Worm (Caenorhabditis elegans) whole organism, young adult: Measurements from ENCODE around the gene C30G7.5.

Experiments used
- chd-7 ChIP-seq: sonication (generic microtip); optimal IDR thresholded peaks from 2 replicates; lab custom pipeline; 2016; ENCODE audit warnings: mild to moderate bottlenecking, missing genetic modification characterization, moderate library complexity, missing compliant biosample characterization
- lag-1 ChIP-seq: fragments of 200-800 bp; sonication (Bioruptor generic); IDR thresholded peaks from 2 replicates; pipeline ENCODE4 v1.3.6; 2022; ENCODE audit warnings: missing genetic modification reagents, missing genetic modification characterization, missing compliant biosample characterization
- nhr-120 ChIP-seq: fragments of 200-800 bp; sonication (Bioruptor generic); IDR thresholded peaks from 2 replicates; pipeline ENCODE4 v1.3.6; 2022; ENCODE audit warnings: missing genetic modification characterization, missing compliant biosample characterization
- nhr-80 ChIP-seq: sonication (generic microtip); optimal IDR thresholded peaks from 2 replicates; lab custom pipeline; 2016; ENCODE audit warnings: missing genetic modification characterization, missing compliant biosample characterization
- somi-1 ChIP-seq: fragments of 200-800 bp; sonication (Bioruptor generic); optimal IDR thresholded peaks from 2 replicates; lab custom pipeline; 2018; ENCODE audit warnings: mild to moderate bottlenecking, missing genetic modification characterization, missing compliant biosample characterization
- unc-62 ChIP-seq: fragments of 150-350 bp; optimal IDR thresholded peaks from 2 replicates; lab custom pipeline; 2014; ENCODE audit warnings: missing biosample characterization, missing genetic modification reagents, missing genetic modification characterization

- TF ChIP-seq lag-1 (GFP tag; lab: Robert Waterston, UW), result no peak
- peak; percentile 22 for TF ChIP-seq nhr-80 (tag; lab: Kevin White, UChicago)
- no peak for TF ChIP-seq somi-1 (GFP tag; lab: Kevin White, UChicago)
- TF ChIP-seq chd-7 (tag; lab: Kevin White, UChicago), result no peak
- TF ChIP-seq nhr-120 (GFP tag; lab: Robert Waterston, UW), result no peak
- no peak for TF ChIP-seq unc-62 (GFP tag; lab: Kevin White, UChicago)
Observed at ce11 chrV:14993620-14994019, 39.1 kb upstream of the C30G7.5 start, which contains the start of gene fil-1.
